Worm (Caenorhabditis elegans): ENCODE results near the gene R08A2.7.

- TF ChIP-seq snpc-1.1 (tag; optimal IDR thresholded peaks at IDR 0.05; ENCODE audit: insufficient read depth) (no peak), egl-18 (GFP tag; IDR thresholded peaks at IDR 0.05) (no peak), lir-1 (GFP tag; conservative IDR thresholded peaks at IDR 0.05) (no peak), pha-4 (tag; optimal IDR thresholded peaks at IDR 0.05) (no peak), F23B12.7 (tag; optimal IDR thresholded peaks at IDR 0.05; ENCODE audit: insufficient read depth) (no peak), F33H1.4 (GFP tag; IDR thresholded peaks at IDR 0.05) (no peak), lin-35 (GFP tag; optimal IDR thresholded peaks at IDR 0.05) (no peak), unc-62 (GFP tag; optimal IDR thresholded peaks at IDR 0.05) (no peak), mes-4 (tag; optimal IDR thresholded peaks at IDR 0.05) (no peak), tlf-1 (GFP tag; optimal IDR thresholded peaks at IDR 0.05) (no peak)
These were observed 15.2 kb upstream of the R08A2.7 start, which contains the start of gene R08A2.9 for ce11 chrV:14707958-14708357.
